Worm (Caenorhabditis elegans) whole organism, L3 larva: Measurements from ENCODE around the gene spp-3.

Source experiments
- aly-2 ChIP-seq: fragments of 150-350 bp; optimal IDR thresholded peaks from 2 replicates; lab custom pipeline; 2014; ENCODE audit warnings: missing biosample characterization, missing genetic modification characterization
- ceh-82 ChIP-seq: fragments of 150-350 bp; optimal IDR thresholded peaks from 2 replicates; lab custom pipeline; 2014; ENCODE audit warnings: missing biosample characterization, missing genetic modification characterization
- elt-1 ChIP-seq: fragments of 150-350 bp; optimal IDR thresholded peaks from 2 replicates; lab custom pipeline; 2014; ENCODE audit warnings: missing biosample characterization, missing genetic modification characterization
- lin-39 ChIP-seq: fragments of 150-350 bp; optimal IDR thresholded peaks from 2 replicates; lab custom pipeline; 2018; ENCODE audit warnings: missing biosample characterization, missing genetic modification reagents, missing genetic modification characterization
- nhr-25 ChIP-seq: sonication (generic microtip); optimal IDR thresholded peaks from 2 replicates; lab custom pipeline; 2017; ENCODE audit warnings: missing biosample characterization, missing genetic modification characterization
- skn-1 ChIP-seq: fragments of 150-350 bp; optimal IDR thresholded peaks from 2 replicates; lab custom pipeline; 2014; ENCODE audit warnings: missing biosample characterization, missing genetic modification characterization

DNA sequence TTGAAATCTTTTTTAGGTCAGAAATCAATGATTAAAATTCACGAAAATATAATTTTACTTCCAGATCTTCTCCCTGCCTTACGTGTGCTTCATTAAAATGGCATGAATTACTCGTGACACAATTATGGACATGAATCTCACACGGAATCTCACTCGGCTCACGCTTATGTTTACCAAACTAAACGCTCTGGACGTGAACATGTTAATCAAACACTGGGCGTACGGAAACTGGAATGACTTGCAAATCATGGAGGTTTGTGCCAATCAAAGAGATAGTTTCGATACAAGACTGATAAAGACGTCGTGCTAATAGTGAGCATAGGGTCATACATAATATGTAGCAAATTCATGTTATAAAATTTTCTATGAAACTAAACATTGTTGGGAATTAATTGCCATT, 589 bp downstream of the spp-3 start:
- TF ChIP-seq skn-1 (tag; lab: Kevin White, UChicago) = no peak
- no peak for TF ChIP-seq elt-1 (tag; lab: Kevin White, UChicago)
- TF ChIP-seq aly-2 (tag; lab: Kevin White, UChicago) = no peak
- no peak for TF ChIP-seq nhr-25 (tag; lab: Kevin White, UChicago)
- no peak for TF ChIP-seq ceh-82
- TF ChIP-seq lin-39 (tag; lab: Kevin White, UChicago) = no peak
